Fruit fly (Drosophila melanogaster): ENCODE results near the gene CG44194.

CG44194 gene

dm6 chr3R:13032975-13033445, 35.5 kb upstream of the CG44194 start (continued):
- no peak for TF ChIP-seq Side (GFP tag; optimal IDR thresholded peaks at IDR 0.05)
- TF ChIP-seq CG10147 (GFP tag; optimal IDR thresholded peaks at IDR 0.05): no peak
- TF ChIP-seq CG31224 (GFP tag; IDR thresholded peaks at IDR 0.05): no peak
- TF ChIP-seq CG18476 (GFP tag; optimal IDR thresholded peaks at IDR 0.05): peak; percentile 12
- TF ChIP-seq CoRest (tag; optimal IDR thresholded peaks at IDR 0.05): no peak
- TF ChIP-seq CG6654 (GFP tag; optimal IDR thresholded peaks at IDR 0.05): no peak
- peak; percentile 93 for TF ChIP-seq CG3995 (GFP tag; optimal IDR thresholded peaks at IDR 0.05)
- TF ChIP-seq gfzf (GFP tag; optimal IDR thresholded peaks at IDR 0.05): no peak
- TF ChIP-seq CG11247 (GFP tag; IDR thresholded peaks at IDR 0.05): no peak
- TF ChIP-seq fd64A (GFP tag; optimal IDR thresholded peaks at IDR 0.05): peak; percentile 78
- no peak for TF ChIP-seq ems (GFP tag; optimal IDR thresholded peaks at IDR 0.05)
- no peak for TF ChIP-seq gcm2 (GFP tag; optimal IDR thresholded peaks at IDR 0.05)
- TF ChIP-seq CG10565 (GFP tag; optimal IDR thresholded peaks at IDR 0.05): no peak
- TF ChIP-seq Dek (tag; optimal IDR thresholded peaks at IDR 0.05): peak; percentile 19
- TF ChIP-seq CG8281 (tag; optimal IDR thresholded peaks at IDR 0.05): no peak
- 0 out of 2 replicates have a peak, but pooled peaks have one; percentile 29 for TF ChIP-seq CG10321 (GFP tag; IDR thresholded peaks at IDR 0.05)
- TF ChIP-seq Dad (GFP tag; optimal IDR thresholded peaks at IDR 0.05): no peak
- peak; percentile 13 for TF ChIP-seq ewg (GFP tag; optimal IDR thresholded peaks at IDR 0.05)
- TF ChIP-seq Dll (GFP tag; IDR thresholded peaks at IDR 0.05; ENCODE audit: partially characterized antibody): no peak
- no peak for TF ChIP-seq CG6272 (GFP tag; IDR thresholded peaks at IDR 0.05)
- no peak for TF ChIP-seq CG42726 (GFP tag; IDR thresholded peaks at IDR 0.05; ENCODE audit: partially characterized antibody)
- TF ChIP-seq trem (tag; optimal IDR thresholded peaks at IDR 0.05): no peak
- TF ChIP-seq CG1647 (GFP tag; optimal IDR thresholded peaks at IDR 0.05): peak; percentile 5
- no peak; the same call in 1 of the 2 replicates for TF ChIP-seq ranshi (GFP tag; IDR thresholded peaks at IDR 0.05)
- peak; percentile 23; the same call in 1 of the 2 replicates for TF ChIP-seq MBD-R2 (GFP tag; IDR thresholded peaks at IDR 0.05)
- no peak for TF ChIP-seq wor (GFP tag; IDR thresholded peaks at IDR 0.05)
- no peak for TF ChIP-seq CG1602 (GFP tag; optimal IDR thresholded peaks at IDR 0.05)
- no peak for TF ChIP-seq CG4730 (GFP tag; IDR thresholded peaks at IDR 0.05)
- no peak for TF ChIP-seq CG13123 (GFP tag; optimal IDR thresholded peaks at IDR 0.05)
- TF ChIP-seq Spps (tag; optimal IDR thresholded peaks at IDR 0.05): peak; percentile 1
- peak; percentile 57; the same call in 1 of the 2 replicates for TF ChIP-seq Awh (GFP tag; IDR thresholded peaks at IDR 0.05)
- TF ChIP-seq CTCF (GFP tag; optimal IDR thresholded peaks at IDR 0.05): no peak
- peak; percentile 72 for TF ChIP-seq CG6813 (GFP tag; optimal IDR thresholded peaks at IDR 0.05)
- TF ChIP-seq CG13424 (tag; optimal IDR thresholded peaks at IDR 0.05): peak; percentile 34
- no peak for TF ChIP-seq en (GFP tag; optimal IDR thresholded peaks at IDR 0.05)
- no peak for TF ChIP-seq CG34376 (GFP tag; optimal IDR thresholded peaks at IDR 0.05)
- TF ChIP-seq HLH54F (GFP tag; optimal IDR thresholded peaks at IDR 0.05): no peak
- no peak for TF ChIP-seq unpg (GFP tag; optimal IDR thresholded peaks at IDR 0.05)
- TF ChIP-seq CG4360 (GFP tag; IDR thresholded peaks at IDR 0.05): no peak
- no peak for TF ChIP-seq zen2 (GFP tag; IDR thresholded peaks at IDR 0.05; ENCODE audit: partially characterized antibody)
- TF ChIP-seq sc (optimal IDR thresholded peaks at IDR 0.05): no peak
- TF ChIP-seq sc (GFP tag; optimal IDR thresholded peaks at IDR 0.05): no peak
- TF ChIP-seq stc (GFP tag; IDR thresholded peaks at IDR 0.05): 0 out of 2 replicates have a peak, but pooled peaks have one; percentile 13
- no peak for TF ChIP-seq nerfin-2 (GFP tag; IDR thresholded peaks at IDR 0.05; ENCODE audit: partially characterized antibody)
- TF ChIP-seq al (GFP tag; IDR thresholded peaks at IDR 0.05): no peak
- TF ChIP-seq Bgb (GFP tag; IDR thresholded peaks at IDR 0.05; ENCODE audit: partially characterized antibody): no peak
- TF ChIP-seq chif (GFP tag; optimal IDR thresholded peaks at IDR 0.05): no peak
- TF ChIP-seq chm (GFP tag; IDR thresholded peaks at IDR 0.05): peak; percentile 33; the same call in 1 of the 2 replicates
- no peak for TF ChIP-seq p53 (GFP tag; optimal IDR thresholded peaks at IDR 0.05)
- TF ChIP-seq Usf (GFP tag; optimal IDR thresholded peaks at IDR 0.05): no peak
- TF ChIP-seq CG18262 (tag; optimal IDR thresholded peaks at IDR 0.05): no peak
- no peak for TF ChIP-seq CG9437 (GFP tag; optimal IDR thresholded peaks at IDR 0.05)

All from whole organism, embryonic.